Worm (Caenorhabditis elegans): ENCODE results near the gene C09B8.8.

The C09B8.8 gene

ce11 chrX:6059163-6059782 is 44.0 kb downstream of the C09B8.8 start:
- TF ChIP-seq scrt-1 (GFP tag; IDR thresholded peaks at IDR 0.05) (no peak), B0310.2 (tag; optimal IDR thresholded peaks at IDR 0.05) (no peak), hmbx-1 (tag; optimal IDR thresholded peaks at IDR 0.05) (no peak), ets-7 (tag; optimal IDR thresholded peaks at IDR 0.05) (no peak), ceh-13 (GFP tag; optimal IDR thresholded peaks at IDR 0.05) (no peak), F13C5.2 (tag; optimal IDR thresholded peaks at IDR 0.05) (no peak), tbx-37 (GFP tag; conservative IDR thresholded peaks at IDR 0.05) (no peak), tra-4 (tag; optimal IDR thresholded peaks at IDR 0.05) (no peak), ama-1 (optimal IDR thresholded peaks at IDR 0.05) (no peak), aly-1 (tag; optimal IDR thresholded peaks at IDR 0.05) (no peak), ceh-36 (tag; optimal IDR thresholded peaks at IDR 0.05) (no peak), hmg-4 (GFP tag; optimal IDR thresholded peaks at IDR 0.05) (no peak), sea-1 (GFP tag; conservative IDR thresholded peaks at IDR 0.05) (no peak), tbx-11 (GFP tag; IDR thresholded peaks at IDR 0.05) (no peak), hnd-1 (tag; optimal IDR thresholded peaks at IDR 0.05) (no peak)

- TF ChIP-seq ets-7 (tag; optimal IDR thresholded peaks at IDR 0.05) (no peak), hnd-1 (tag; optimal IDR thresholded peaks at IDR 0.05) (no peak), flt-1 (GFP tag; IDR thresholded peaks at IDR 0.05) (no peak), hmg-4 (GFP tag; optimal IDR thresholded peaks at IDR 0.05) (no peak), B0310.2 (tag; optimal IDR thresholded peaks at IDR 0.05) (no peak), ceh-13 (GFP tag; optimal IDR thresholded peaks at IDR 0.05) (no peak), tra-4 (tag; optimal IDR thresholded peaks at IDR 0.05) (no peak), sea-1 (GFP tag; conservative IDR thresholded peaks at IDR 0.05) (no peak), hmbx-1 (tag; optimal IDR thresholded peaks at IDR 0.05) (no peak), tbx-11 (GFP tag; IDR thresholded peaks at IDR 0.05) (no peak), scrt-1 (GFP tag; IDR thresholded peaks at IDR 0.05) (no peak), F13C5.2 (tag; optimal IDR thresholded peaks at IDR 0.05) (no peak), pes-1 (GFP tag; IDR thresholded peaks at IDR 0.05) (no peak), tbx-37 (GFP tag; conservative IDR thresholded peaks at IDR 0.05) (no peak), aly-1 (tag; optimal IDR thresholded peaks at IDR 0.05) (no peak), ama-1 (optimal IDR thresholded peaks at IDR 0.05) (no peak)
Measured at ce11 chrX:6064385-6064784, 49.1 kb downstream of the C09B8.8 start.

- TF ChIP-seq F13C5.2 (tag; optimal IDR thresholded peaks at IDR 0.05) (no peak), tra-4 (tag; optimal IDR thresholded peaks at IDR 0.05) (no peak), sea-1 (GFP tag; conservative IDR thresholded peaks at IDR 0.05) (no peak), ets-7 (tag; optimal IDR thresholded peaks at IDR 0.05) (no peak), aly-1 (tag; optimal IDR thresholded peaks at IDR 0.05) (no peak), tbx-11 (GFP tag; IDR thresholded peaks at IDR 0.05) (no peak), pes-1 (GFP tag; IDR thresholded peaks at IDR 0.05) (no peak), tbx-37 (GFP tag; conservative IDR thresholded peaks at IDR 0.05) (no peak), scrt-1 (GFP tag; IDR thresholded peaks at IDR 0.05) (no peak), hmbx-1 (tag; optimal IDR thresholded peaks at IDR 0.05) (no peak), hmg-4 (GFP tag; optimal IDR thresholded peaks at IDR 0.05) (no peak), ceh-13 (GFP tag; optimal IDR thresholded peaks at IDR 0.05) (no peak), flt-1 (GFP tag; IDR thresholded peaks at IDR 0.05) (no peak), ceh-36 (tag; optimal IDR thresholded peaks at IDR 0.05) (no peak), B0310.2 (tag; optimal IDR thresholded peaks at IDR 0.05) (no peak), ama-1 (optimal IDR thresholded peaks at IDR 0.05) (no peak), hnd-1 (tag; optimal IDR thresholded peaks at IDR 0.05) (no peak)
Measured at ce11 chrX:6065936-6066452, 50.7 kb downstream of the C09B8.8 start, which contains the start of gene ptr-4. Gene ptr-4 (minus strand): TSS chrX:6065986.

ce11 chrX:6066618-6067017 is 51.3 kb downstream of the C09B8.8 start:
- TF ChIP-seq F13C5.2 (tag; optimal IDR thresholded peaks at IDR 0.05), result no peak
- TF ChIP-seq hmbx-1 (tag; optimal IDR thresholded peaks at IDR 0.05), result no peak
- TF ChIP-seq pes-1 (GFP tag; IDR thresholded peaks at IDR 0.05), result no peak
- TF ChIP-seq hmg-4 (GFP tag; optimal IDR thresholded peaks at IDR 0.05), result no peak
- no peak for TF ChIP-seq tra-4 (tag; optimal IDR thresholded peaks at IDR 0.05)
- no peak for TF ChIP-seq B0310.2 (tag; optimal IDR thresholded peaks at IDR 0.05)
- no peak for TF ChIP-seq ceh-13 (GFP tag; optimal IDR thresholded peaks at IDR 0.05)
- no peak for TF ChIP-seq ama-1 (optimal IDR thresholded peaks at IDR 0.05)
- TF ChIP-seq ceh-36 (tag; optimal IDR thresholded peaks at IDR 0.05), result no peak
- no peak for TF ChIP-seq sea-1 (GFP tag; conservative IDR thresholded peaks at IDR 0.05)
- TF ChIP-seq tbx-11 (GFP tag; IDR thresholded peaks at IDR 0.05), result no peak
- no peak for TF ChIP-seq hnd-1 (tag; optimal IDR thresholded peaks at IDR 0.05)
- no peak for TF ChIP-seq tbx-37 (GFP tag; conservative IDR thresholded peaks at IDR 0.05)
- TF ChIP-seq ets-7 (tag; optimal IDR thresholded peaks at IDR 0.05), result no peak
